Fruit fly (Drosophila melanogaster) whole organism, adult: ENCODE data around the gene CG31437.
A peak's percentile ranks its signal among the peaks of the same experiment; 100 is the strongest.

Source experiments
- CG11617 ChIP-seq: fragments of 200-800 bp; sonication (Bioruptor generic); optimal IDR thresholded peaks from 2 replicates; lab custom pipeline; 2017; ENCODE audit warnings: mild to moderate bottlenecking, missing biosample characterization, missing genetic modification reagents, missing genetic modification characterization
- CG12768 ChIP-seq: fragments of 200-800 bp; sonication (Bioruptor generic); optimal IDR thresholded peaks from 2 replicates; lab custom pipeline; 2017; ENCODE audit warnings: missing biosample characterization, missing genetic modification characterization, mild to moderate bottlenecking, moderate library complexity, missing genetic modification reagents
- CG14711 ChIP-seq: fragments of 200-800 bp; sonication (Bioruptor generic); optimal IDR thresholded peaks from 2 replicates; lab custom pipeline; 2018; ENCODE audit warnings: missing biosample characterization, mild to moderate bottlenecking, missing genetic modification characterization, moderate library complexity
- CG33017 ChIP-seq: fragments of 200-800 bp; sonication (Bioruptor generic); optimal IDR thresholded peaks from 2 replicates; lab custom pipeline; 2018; ENCODE audit warnings: missing biosample characterization, mild to moderate bottlenecking, missing genetic modification characterization, moderate library complexity
- CG5204 ChIP-seq: fragments of 200-800 bp; sonication (Bioruptor generic); optimal IDR thresholded peaks from 2 replicates; lab custom pipeline; 2016; ENCODE audit warnings: missing biosample characterization, missing genetic modification characterization
- CG7045 ChIP-seq: fragments of 200-800 bp; sonication (Bioruptor generic); optimal IDR thresholded peaks from 2 replicates; lab custom pipeline; 2017; ENCODE audit warnings: missing biosample characterization, mild to moderate bottlenecking, missing genetic modification characterization
- CG7101 ChIP-seq: fragments of 200-800 bp; sonication (Bioruptor generic); optimal IDR thresholded peaks from 2 replicates; lab custom pipeline; 2018; ENCODE audit warnings: missing biosample characterization, mild to moderate bottlenecking, missing genetic modification characterization, moderate library complexity
- Clk ChIP-seq: fragments of 200-800 bp; sonication (Bioruptor generic); optimal IDR thresholded peaks from 2 replicates; lab custom pipeline; 2017; ENCODE audit warnings: missing biosample characterization, missing genetic modification characterization
- Crg-1 ChIP-seq: fragments of 200-800 bp; sonication (Bioruptor generic); optimal IDR thresholded peaks from 2 replicates; lab custom pipeline; 2016; ENCODE audit warnings: missing biosample characterization, missing genetic modification characterization
- Hr96 ChIP-seq: fragments of 200-800 bp; sonication (Bioruptor generic); optimal IDR thresholded peaks from 2 replicates; lab custom pipeline; 2016; ENCODE audit warnings: missing biosample characterization, missing genetic modification characterization
- Mnt ChIP-seq: fragments of 200-800 bp; sonication (Bioruptor generic); optimal IDR thresholded peaks from 2 replicates; lab custom pipeline; 2016; ENCODE audit warnings: missing biosample characterization, mild to moderate bottlenecking, missing genetic modification characterization
- bab1 ChIP-seq: fragments of 200-800 bp; sonication (Bioruptor generic); optimal IDR thresholded peaks from 3 replicates; lab custom pipeline; 2019; ENCODE audit warnings: missing biosample characterization, mild to moderate bottlenecking, missing genetic modification characterization, moderate library complexity
- cic ChIP-seq: fragments of 200-800 bp; sonication (Bioruptor generic); optimal IDR thresholded peaks from 2 replicates; lab custom pipeline; 2017; ENCODE audit warnings: missing biosample characterization, mild to moderate bottlenecking, missing genetic modification characterization, moderate library complexity
- cnc ChIP-seq, 2 experiments: fragments of >200 bp; optimal IDR thresholded peaks; 2 replicates each; lab custom pipeline; 2017
- kay ChIP-seq: fragments of 200-800 bp; sonication (Bioruptor generic); peaks from one replicate; lab custom pipeline; 2016; ENCODE audit warnings: missing biosample characterization, missing genetic modification characterization, borderline replicate concordance
- ovo ChIP-seq: fragments of 200-800 bp; sonication (Bioruptor generic); optimal IDR thresholded peaks from 2 replicates; lab custom pipeline; 2016; ENCODE audit warnings: missing biosample characterization, missing genetic modification characterization
- pad ChIP-seq: fragments of 200-800 bp; sonication (Bioruptor generic); optimal IDR thresholded peaks from 3 replicates; lab custom pipeline; 2017; ENCODE audit warnings: missing biosample characterization, missing genetic modification characterization, mild to moderate bottlenecking, moderate library complexity, missing genetic modification reagents
- tj ChIP-seq: fragments of 200-800 bp; sonication (Bioruptor generic); optimal IDR thresholded peaks from 3 replicates; lab custom pipeline; 2017; ENCODE audit warnings: missing biosample characterization, mild to moderate bottlenecking, missing genetic modification characterization, moderate library complexity
- toe ChIP-seq: fragments of 200-800 bp; sonication (Bioruptor generic); optimal IDR thresholded peaks from 2 replicates; lab custom pipeline; 2016; ENCODE audit warnings: missing biosample characterization, missing genetic modification characterization

The CG31437 gene

DNA sequence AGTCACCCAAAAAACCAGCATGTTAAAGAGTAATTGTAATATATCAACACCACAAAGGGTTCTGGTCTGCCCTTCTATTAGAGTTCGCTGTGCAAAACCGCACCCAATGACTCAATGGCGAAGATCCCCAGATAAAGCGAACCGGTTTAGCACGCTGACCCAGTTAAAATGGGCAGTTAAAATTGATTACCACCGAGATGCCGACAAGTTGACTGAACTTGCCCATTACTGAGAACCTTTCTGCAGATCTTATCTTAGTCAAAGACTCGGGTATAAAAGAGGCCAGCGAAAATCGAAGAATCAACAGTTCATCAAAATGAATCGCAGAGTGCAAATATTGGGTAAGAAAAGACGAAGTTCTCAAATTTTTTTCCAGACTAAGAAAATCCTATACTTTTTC lies at the start of gene CG31437:
TSS of gene CG31437 (plus strand) at position 301 of the 400 bp plus-strand sequence.
- no peak for TF ChIP-seq cic
- TF ChIP-seq Hr96 (GFP tag; lab: Kevin White, UChicago), result no peak
- TF ChIP-seq tj, result no peak
- TF ChIP-seq CG11617 (GFP tag; lab: Kevin White, UChicago), result no peak
- TF ChIP-seq bab1 (GFP tag; lab: Kevin White, UChicago), result no peak
- TF ChIP-seq pad (GFP tag; lab: Kevin White, UChicago), result no peak
- TF ChIP-seq toe (GFP tag; lab: Kevin White, UChicago), result no peak
- no peak for TF ChIP-seq Clk
- no peak for TF ChIP-seq CG33017 (tag; lab: Kevin White, UChicago)
- TF ChIP-seq CG12768 (GFP tag; lab: Kevin White, UChicago), result no peak
- TF ChIP-seq Crg-1 (GFP tag; lab: Kevin White, UChicago), result no peak
- TF ChIP-seq CG7101, result no peak
- no peak for TF ChIP-seq kay (GFP tag; lab: Kevin White, UChicago)

DNA sequence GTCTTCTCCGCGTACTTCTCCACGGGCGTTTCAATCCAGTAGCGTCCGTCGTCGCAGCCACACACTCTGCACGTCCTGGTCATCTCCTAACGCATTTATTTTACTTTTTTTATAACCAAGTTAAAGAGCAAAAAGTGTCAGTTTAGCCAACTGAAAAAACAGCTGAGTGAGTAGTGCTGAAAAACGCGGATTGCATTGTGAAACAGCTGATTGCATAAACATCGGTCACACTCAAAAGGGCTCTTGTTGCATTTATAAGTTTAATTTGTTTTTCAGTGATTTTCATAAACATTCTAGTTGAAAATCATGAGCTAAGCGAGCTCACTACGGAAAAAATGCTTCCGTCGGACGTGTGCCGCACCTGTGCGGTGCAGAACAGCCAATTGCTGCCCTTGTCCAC lies 48.4 kb upstream of the CG31437 start, which contains the start of the genes CG10669 and CG11902:
TSS of gene CG10669 (minus strand) at position 179 of the 400 bp plus-strand sequence.
TSS of gene CG11902 (plus strand) at position 193 of the 400 bp plus-strand sequence.
- TF ChIP-seq Mnt (GFP tag; lab: Kevin White, UChicago) (peak; percentile 12), Clk (no peak), bab1 (GFP tag; lab: Kevin White, UChicago) (peak; percentile 67), ovo (GFP tag; lab: Kevin White, UChicago) (no peak)

DNA sequence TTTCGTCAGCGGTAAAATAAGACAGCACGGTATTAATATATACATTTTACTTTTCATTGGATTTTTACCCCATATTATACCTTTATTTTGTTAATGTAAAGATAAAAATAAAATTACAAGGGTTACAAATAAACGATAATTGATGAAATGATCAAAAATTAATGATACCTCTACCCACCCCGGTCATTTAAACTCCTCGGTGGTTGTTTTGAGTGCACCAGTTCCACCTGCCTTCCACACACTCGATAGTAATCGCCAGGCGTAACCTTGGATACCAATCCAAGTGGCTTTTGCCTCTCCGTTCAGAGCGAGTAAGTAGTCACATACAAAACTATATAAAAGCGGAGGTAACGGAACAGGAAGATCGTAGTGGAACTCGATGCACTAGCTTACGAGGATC lies 43.5 kb upstream of the CG31437 start, which contains the start of gene rha:
TSS of gene rha (plus strand) at position 301 of the 400 bp plus-strand sequence.
- TF ChIP-seq toe (GFP tag; lab: Kevin White, UChicago), result no peak
- TF ChIP-seq kay (GFP tag; lab: Kevin White, UChicago), result no peak
- no peak for TF ChIP-seq bab1 (GFP tag; lab: Kevin White, UChicago)
- no peak for TF ChIP-seq CG33017 (tag; lab: Kevin White, UChicago)
- no peak for TF ChIP-seq CG12768 (GFP tag; lab: Kevin White, UChicago)
- TF ChIP-seq pad (GFP tag; lab: Kevin White, UChicago), result no peak
- no peak for TF ChIP-seq CG14711 (tag; lab: Kevin White, UChicago)
- TF ChIP-seq cnc (optimal IDR thresholded peaks at IDR 0.05; lab: Kevin White, UChicago), result no peak
- TF ChIP-seq cic, result no peak
- no peak for TF ChIP-seq Crg-1 (GFP tag; lab: Kevin White, UChicago)
- no peak for TF ChIP-seq ovo (GFP tag; lab: Kevin White, UChicago)
- TF ChIP-seq CG11617 (GFP tag; lab: Kevin White, UChicago), result no peak
- no peak for TF ChIP-seq Clk
- TF ChIP-seq CG7101, result no peak
- TF ChIP-seq CG5204, result no peak

DNA sequence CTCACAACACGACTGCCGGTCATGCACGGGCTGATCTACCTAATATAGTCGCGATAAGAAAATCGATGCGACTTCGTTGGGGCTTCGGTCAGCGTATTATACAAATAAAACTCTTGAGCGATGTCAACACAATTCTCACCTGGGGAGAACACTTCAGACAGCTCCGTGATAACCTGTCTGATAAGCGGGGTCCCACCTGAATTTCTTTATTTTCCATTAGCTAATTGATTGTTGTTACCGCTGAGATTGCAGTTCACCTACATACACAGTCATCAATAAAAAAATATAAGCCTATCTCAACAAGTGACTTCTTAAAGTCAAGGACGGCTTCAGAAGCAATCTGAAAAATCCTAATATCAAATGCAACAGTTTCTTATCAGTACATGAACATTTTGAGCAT lies 36.6 kb upstream of the CG31437 start, which contains the start of gene tobi:
TSS of gene tobi (minus strand) at position 23 of the 400 bp plus-strand sequence.
- TF ChIP-seq cic, result no peak
- TF ChIP-seq tj, result peak; percentile 43

DNA sequence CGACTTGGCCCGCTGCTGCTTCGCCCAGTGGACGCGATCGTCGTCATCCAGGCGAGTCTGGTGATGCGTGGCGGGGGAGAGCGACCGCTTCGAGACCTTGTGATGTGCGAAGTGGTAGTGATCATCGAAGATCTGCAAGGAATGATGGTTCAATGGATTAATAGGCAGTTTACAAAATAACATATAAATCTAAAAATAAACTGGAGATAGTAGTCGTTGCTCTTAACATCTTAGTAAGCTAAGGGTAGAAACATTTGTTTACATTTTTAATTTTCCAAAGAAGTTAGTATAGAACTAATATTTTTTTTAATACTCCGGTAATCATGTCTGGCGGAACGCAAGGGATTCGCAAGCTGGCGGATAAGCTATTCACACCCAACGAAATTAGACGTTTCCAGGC lies 25.5 kb upstream of the CG31437 start, which contains the start of gene ND-49L:
TSS of gene ND-49L (plus strand) at position 301 of the 400 bp plus-strand sequence.
- TF ChIP-seq CG7045 (GFP tag; lab: Kevin White, UChicago) (no peak), bab1 (GFP tag; lab: Kevin White, UChicago) (no peak), Hr96 (GFP tag; lab: Kevin White, UChicago) (no peak), cnc (optimal IDR thresholded peaks at IDR 0.05; lab: Kevin White, UChicago) (no peak), Mnt (GFP tag; lab: Kevin White, UChicago) (no peak), Clk (no peak), toe (GFP tag; lab: Kevin White, UChicago) (no peak)

DNA sequence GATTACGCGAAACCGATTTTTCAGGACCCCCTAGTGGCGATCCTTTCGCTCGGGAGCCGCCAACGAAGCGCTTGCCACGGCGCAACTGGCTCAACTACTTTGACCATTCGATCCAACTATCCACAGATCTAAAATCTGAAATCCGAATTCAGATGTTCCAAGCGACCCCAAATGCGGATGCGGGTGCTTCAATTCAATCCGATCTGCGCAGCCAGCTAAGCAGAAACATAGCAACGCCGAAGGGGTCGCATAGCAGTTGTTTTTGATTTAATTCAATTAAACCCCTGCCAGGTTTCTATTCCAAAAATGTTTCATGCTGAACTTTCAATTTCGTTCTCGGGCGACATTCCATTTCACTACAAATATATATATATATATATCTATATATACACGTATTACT lies 819 bp upstream of the CG31437 start, which contains the start of gene alrm:
TSS of gene alrm (minus strand) at position 101 of the 400 bp plus-strand sequence.
- TF ChIP-seq toe (GFP tag; lab: Kevin White, UChicago), result no peak
- TF ChIP-seq cic, result no peak
- TF ChIP-seq Mnt (GFP tag; lab: Kevin White, UChicago), result no peak

DNA sequence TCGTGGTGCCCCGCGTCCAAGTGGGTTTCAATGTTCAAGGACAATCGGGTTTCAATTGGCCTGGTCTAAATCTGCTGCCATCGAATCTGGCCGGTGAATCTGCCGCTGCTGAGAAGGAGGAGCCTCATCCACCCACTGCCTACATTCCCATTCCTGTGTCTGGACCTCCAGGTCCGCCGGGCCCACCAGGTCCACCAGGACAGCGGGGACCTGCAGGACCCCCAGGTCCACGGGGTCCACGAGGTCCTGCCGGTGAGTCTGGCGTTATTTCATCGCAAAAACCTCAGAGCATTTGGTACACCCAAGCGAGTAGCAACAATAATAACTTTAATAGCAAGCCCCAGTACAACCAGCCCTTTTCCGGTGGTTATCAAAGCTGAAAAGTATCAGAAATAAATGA lies 706 bp downstream of the CG31437 start:
- TF ChIP-seq CG7045 (GFP tag; lab: Kevin White, UChicago) (no peak), CG33017 (tag; lab: Kevin White, UChicago) (no peak), CG7101 (no peak), Clk (no peak), CG12768 (GFP tag; lab: Kevin White, UChicago) (no peak), cic (no peak), Hr96 (GFP tag; lab: Kevin White, UChicago) (no peak), ovo (GFP tag; lab: Kevin White, UChicago) (no peak), CG11617 (GFP tag; lab: Kevin White, UChicago) (no peak), cnc (optimal IDR thresholded peaks at IDR 0.05; lab: Kevin White, UChicago) (no peak), Mnt (GFP tag; lab: Kevin White, UChicago) (no peak), bab1 (GFP tag; lab: Kevin White, UChicago) (no peak), kay (GFP tag; lab: Kevin White, UChicago) (no peak), CG5204 (no peak), CG14711 (tag; lab: Kevin White, UChicago) (no peak), Crg-1 (GFP tag; lab: Kevin White, UChicago) (no peak), tj (no peak), pad (GFP tag; lab: Kevin White, UChicago) (no peak)
